Fruit fly (Drosophila melanogaster) whole organism, embryonic: ENCODE results near the gene CG43799.

ENCODE experiments used
- Adf1 ChIP-seq: fragments of 200-800 bp; sonication (Bioruptor generic); IDR thresholded peaks from 2 replicates; pipeline ENCODE4 v1.3.6; 2022; ENCODE audit warnings: missing biosample characterization, missing genetic modification characterization
- Antp ChIP-seq: fragments of 200-800 bp; sonication (Bioruptor generic); optimal IDR thresholded peaks from 3 replicates; lab custom pipeline; 2016; ENCODE audit warnings: missing biosample characterization, missing genetic modification characterization
- Asciz ChIP-seq: fragments of 200-800 bp; sonication (Bioruptor generic); optimal IDR thresholded peaks from 2 replicates; lab custom pipeline; 2017; ENCODE audit warnings: missing biosample characterization, mild to moderate bottlenecking, missing genetic modification characterization, missing genetic modification reagents
- Atf3 ChIP-seq: fragments of 200-800 bp; sonication (Bioruptor generic); optimal IDR thresholded peaks from 3 replicates; lab custom pipeline; 2016; ENCODE audit warnings: missing biosample characterization, missing genetic modification characterization
- CG10462 ChIP-seq: fragments of 200-800 bp; sonication (Bioruptor generic); optimal IDR thresholded peaks from 2 replicates; lab custom pipeline; 2016; ENCODE audit warnings: missing biosample characterization, missing genetic modification characterization
- CG11504 ChIP-seq: fragments of 200-800 bp; sonication (Bioruptor generic); optimal IDR thresholded peaks from 3 replicates; lab custom pipeline; 2019; ENCODE audit warnings: missing biosample characterization, mild to moderate bottlenecking, missing genetic modification characterization, moderate library complexity
- CG11723 ChIP-seq: fragments of 200-800 bp; sonication (Bioruptor generic); optimal IDR thresholded peaks from 2 replicates; lab custom pipeline; 2017; ENCODE audit warnings: missing biosample characterization, mild to moderate bottlenecking, missing genetic modification characterization
- CG12299 ChIP-seq: fragments of 200-800 bp; sonication (Bioruptor generic); optimal IDR thresholded peaks from 2 replicates; lab custom pipeline; 2018; ENCODE audit warnings: missing biosample characterization, mild to moderate bottlenecking, missing genetic modification characterization
- CG14667 ChIP-seq: fragments of 200-800 bp; sonication (Bioruptor generic); IDR thresholded peaks from 2 replicates; pipeline ENCODE4 v1.3.6; 2022; ENCODE audit warnings: missing biosample characterization, missing genetic modification characterization
- CG15073 ChIP-seq: fragments of 200-800 bp; sonication (Bioruptor generic); optimal IDR thresholded peaks from 2 replicates; lab custom pipeline; 2016; ENCODE audit warnings: missing biosample characterization, missing genetic modification characterization
- CG15514 ChIP-seq: fragments of 200-800 bp; sonication (Bioruptor generic); optimal IDR thresholded peaks from 3 replicates; lab custom pipeline; 2017; ENCODE audit warnings: missing biosample characterization, missing genetic modification characterization, mild to moderate bottlenecking, moderate library complexity, missing genetic modification reagents
- CG15696 ChIP-seq: fragments of 200-800 bp; sonication (Bioruptor generic); optimal IDR thresholded peaks from 2 replicates; lab custom pipeline; 2019; ENCODE audit warnings: missing biosample characterization, mild to moderate bottlenecking, missing genetic modification characterization, moderate library complexity
- CG17361 ChIP-seq: fragments of 200-800 bp; sonication (Bioruptor generic); IDR thresholded peaks from 3 replicates; pipeline ENCODE4 v1.3.6; 2022; ENCODE audit warnings: missing biosample characterization, missing genetic modification characterization
- CG17385 ChIP-seq: fragments of 200-800 bp; sonication (Bioruptor generic); optimal IDR thresholded peaks from 3 replicates; lab custom pipeline; 2018; ENCODE audit warnings: missing biosample characterization, mild to moderate bottlenecking, missing genetic modification characterization
- CG18262 ChIP-seq: fragments of 200-800 bp; optimal IDR thresholded peaks from 3 replicates; lab custom pipeline; 2019; ENCODE audit warnings: missing biosample characterization, mild to moderate bottlenecking, missing genetic modification characterization, moderate library complexity
- CG18476 ChIP-seq: fragments of 200-800 bp; sonication (Bioruptor generic); optimal IDR thresholded peaks from 2 replicates; lab custom pipeline; 2016; ENCODE audit warnings: missing biosample characterization, mild to moderate bottlenecking, missing genetic modification characterization
- CG2875 ChIP-seq: fragments of 200-800 bp; sonication (Bioruptor generic); optimal IDR thresholded peaks from 2 replicates; lab custom pipeline; 2017; ENCODE audit warnings: missing biosample characterization, mild to moderate bottlenecking, missing genetic modification characterization, missing genetic modification reagents
- CG2889 ChIP-seq: fragments of 200-800 bp; sonication (Bioruptor generic); IDR thresholded peaks from 3 replicates; pipeline ENCODE4 v1.3.6; 2022; ENCODE audit warnings: missing biosample characterization, missing genetic modification characterization
- CG34422 ChIP-seq: fragments of 200-800 bp; sonication (Bioruptor generic); IDR thresholded peaks from 3 replicates; pipeline ENCODE4 v1.3.6; 2022; ENCODE audit warnings: missing biosample characterization, missing genetic modification characterization
- CG3847 ChIP-seq: fragments of 200-800 bp; sonication (Bioruptor generic); IDR thresholded peaks from 2 replicates; pipeline ENCODE4 v1.3.6; 2022; ENCODE audit warnings: missing biosample characterization, missing genetic modification characterization
- CG42726 ChIP-seq: fragments of 200-800 bp; sonication (Bioruptor generic); IDR thresholded peaks from 2 replicates; pipeline ENCODE4 v1.3.6; 2022; ENCODE audit warnings: missing biosample characterization, missing genetic modification characterization; ENCODE audit not compliant: partially characterized antibody
- CG4404 ChIP-seq: fragments of 200-800 bp; sonication (Bioruptor generic); IDR thresholded peaks from 2 replicates; pipeline ENCODE4 v1.3.6; 2022; ENCODE audit warnings: missing biosample characterization, missing genetic modification characterization
- CG5180 ChIP-seq: fragments of 200-800 bp; sonication (Bioruptor generic); optimal IDR thresholded peaks from 3 replicates; lab custom pipeline; 2017; ENCODE audit warnings: missing biosample characterization, missing genetic modification characterization, mild to moderate bottlenecking, moderate library complexity, missing genetic modification reagents
- CG6791 ChIP-seq: fragments of 200-800 bp; sonication (Bioruptor generic); IDR thresholded peaks from 3 replicates; pipeline ENCODE4 v1.3.6; 2022; ENCODE audit warnings: missing biosample characterization, missing genetic modification characterization; ENCODE audit not compliant: partially characterized antibody
- CG7556 ChIP-seq: fragments of 200-800 bp; sonication (Bioruptor generic); optimal IDR thresholded peaks from 2 replicates; lab custom pipeline; 2017; ENCODE audit warnings: missing biosample characterization, mild to moderate bottlenecking, missing genetic modification characterization
- CG8281 ChIP-seq: fragments of 200-800 bp; sonication (Bioruptor generic); optimal IDR thresholded peaks from 2 replicates; lab custom pipeline; 2018; ENCODE audit warnings: missing biosample characterization, mild to moderate bottlenecking, missing genetic modification characterization, moderate library complexity
- CG9437 ChIP-seq: fragments of 200-800 bp; sonication (Bioruptor generic); optimal IDR thresholded peaks from 2 replicates; lab custom pipeline; 2018; ENCODE audit warnings: missing biosample characterization, mild to moderate bottlenecking, missing genetic modification characterization
- CG9727 ChIP-seq: fragments of 200-800 bp; sonication (Bioruptor generic); optimal IDR thresholded peaks from 3 replicates; lab custom pipeline; 2017; ENCODE audit warnings: missing biosample characterization, mild to moderate bottlenecking, missing genetic modification characterization
- D ChIP-seq, 2 experiments: fragments of 200-800 bp in 1 of 2; fragments of >200 bp in 1 of 2; sonication (Bioruptor generic) in 1 of 2; optimal IDR thresholded peaks; 2 replicates in 1 of 2; 3 replicates in 1 of 2; lab custom pipeline; 2017; ENCODE audit warnings: mild to moderate bottlenecking in 1 of 2, missing biosample characterization in 1 of 2, missing genetic modification characterization in 1 of 2, missing genetic modification reagents in 1 of 2
- Deaf1 ChIP-seq: fragments of 200-800 bp; optimal IDR thresholded peaks from 3 replicates; lab custom pipeline; 2019; ENCODE audit warnings: missing biosample characterization, mild to moderate bottlenecking, missing genetic modification characterization, moderate library complexity
- Fer2 ChIP-seq: fragments of 200-800 bp; sonication (Bioruptor generic); optimal IDR thresholded peaks from 2 replicates; lab custom pipeline; 2018; ENCODE audit warnings: missing biosample characterization, mild to moderate bottlenecking, missing genetic modification characterization, moderate library complexity
- Oli ChIP-seq: fragments of 200-800 bp; sonication (Bioruptor generic); optimal IDR thresholded peaks from 2 replicates; lab custom pipeline; 2018; ENCODE audit warnings: missing biosample characterization, mild to moderate bottlenecking, missing genetic modification characterization, moderate library complexity
- Poxn ChIP-seq: fragments of 200-800 bp; sonication (Bioruptor generic); IDR thresholded peaks from 2 replicates; pipeline ENCODE4 v1.3.6; 2022; ENCODE audit warnings: missing biosample characterization, missing genetic modification characterization
- Sin3A ChIP-seq: fragments of >200 bp; optimal IDR thresholded peaks from 2 replicates; lab custom pipeline; 2018
- Xbp1 ChIP-seq: fragments of 200-800 bp; sonication (Bioruptor generic); optimal IDR thresholded peaks from 3 replicates; lab custom pipeline; 2016; ENCODE audit warnings: missing biosample characterization, mild to moderate bottlenecking, missing genetic modification characterization
- amos ChIP-seq: fragments of 200-800 bp; sonication (Bioruptor generic); IDR thresholded peaks from 2 replicates; pipeline ENCODE4 v1.3.6; 2022; ENCODE audit warnings: missing biosample characterization, missing genetic modification characterization; ENCODE audit not compliant: partially characterized antibody
- chif ChIP-seq, 2 experiments: fragments of 200-800 bp; sonication (Bioruptor generic); optimal IDR thresholded peaks; 3 replicates each; lab custom pipeline; 2016; ENCODE audit warnings: missing biosample characterization in 2 of 2, missing genetic modification characterization in 2 of 2
- dan ChIP-seq: fragments of 200-800 bp; sonication (Bioruptor generic); IDR thresholded peaks from 2 replicates; pipeline ENCODE4 v1.3.6; 2022; ENCODE audit warnings: missing biosample characterization, missing genetic modification characterization
- dmrt99B ChIP-seq: fragments of 200-800 bp; sonication (Bioruptor generic); optimal IDR thresholded peaks from 2 replicates; lab custom pipeline; 2018; ENCODE audit warnings: missing biosample characterization, mild to moderate bottlenecking, missing genetic modification characterization, moderate library complexity
- dpn ChIP-seq, 2 experiments: fragments of 200-800 bp; sonication (Bioruptor generic); optimal IDR thresholded peaks; 3 replicates each; lab custom pipeline; 2016; ENCODE audit warnings: missing biosample characterization in 2 of 2, missing genetic modification characterization in 2 of 2
- dysf ChIP-seq: fragments of 200-800 bp; sonication (Bioruptor generic); IDR thresholded peaks from 3 replicates; pipeline ENCODE4 v1.3.6; 2022; ENCODE audit warnings: missing biosample characterization, missing genetic modification characterization
- eve ChIP-seq, 2 experiments: fragments of >200 bp; optimal IDR thresholded peaks; 2 replicates each; lab custom pipeline; 2017; ENCODE audit warnings: missing biosample characterization in 2 of 2, missing genetic modification characterization in 2 of 2
- fd102C ChIP-seq: fragments of 200-800 bp; sonication (Bioruptor generic); optimal IDR thresholded peaks from 2 replicates; lab custom pipeline; 2018; ENCODE audit warnings: missing biosample characterization, mild to moderate bottlenecking, missing genetic modification characterization, moderate library complexity
- hb ChIP-seq: fragments of 200-800 bp; sonication (Bioruptor generic); IDR thresholded peaks from 3 replicates; pipeline ENCODE4 v1.3.6; 2022; ENCODE audit warnings: missing biosample characterization, missing genetic modification characterization; ENCODE audit not compliant: partially characterized antibody
- inv ChIP-seq: fragments of 200-800 bp; sonication (Bioruptor generic); IDR thresholded peaks from 2 replicates; pipeline ENCODE4 v1.3.6; 2022; ENCODE audit warnings: missing biosample characterization, missing genetic modification characterization; ENCODE audit not compliant: partially characterized antibody
- kay ChIP-seq: fragments of 200-800 bp; sonication (Bioruptor generic); optimal IDR thresholded peaks from 2 replicates; lab custom pipeline; 2016; ENCODE audit warnings: missing biosample characterization, missing genetic modification characterization
- lbe ChIP-seq: fragments of 200-800 bp; sonication (Bioruptor generic); optimal IDR thresholded peaks from 2 replicates; lab custom pipeline; 2016; ENCODE audit warnings: missing biosample characterization, mild to moderate bottlenecking, missing genetic modification characterization
- nerfin-1 ChIP-seq: fragments of 200-800 bp; sonication (Bioruptor generic); optimal IDR thresholded peaks from 3 replicates; lab custom pipeline; 2019; ENCODE audit warnings: missing biosample characterization, mild to moderate bottlenecking, missing genetic modification characterization, moderate library complexity
- sens ChIP-seq: fragments of 200-800 bp; sonication (Bioruptor generic); peaks from one replicate; lab custom pipeline; 2016; ENCODE audit warnings: missing biosample characterization, missing genetic modification characterization
- tio ChIP-seq: fragments of 200-800 bp; sonication (Bioruptor generic); optimal IDR thresholded peaks from 2 replicates; lab custom pipeline; 2017; ENCODE audit warnings: missing biosample characterization, missing genetic modification characterization, inconsistent platforms

Gene CG43799

DNA sequence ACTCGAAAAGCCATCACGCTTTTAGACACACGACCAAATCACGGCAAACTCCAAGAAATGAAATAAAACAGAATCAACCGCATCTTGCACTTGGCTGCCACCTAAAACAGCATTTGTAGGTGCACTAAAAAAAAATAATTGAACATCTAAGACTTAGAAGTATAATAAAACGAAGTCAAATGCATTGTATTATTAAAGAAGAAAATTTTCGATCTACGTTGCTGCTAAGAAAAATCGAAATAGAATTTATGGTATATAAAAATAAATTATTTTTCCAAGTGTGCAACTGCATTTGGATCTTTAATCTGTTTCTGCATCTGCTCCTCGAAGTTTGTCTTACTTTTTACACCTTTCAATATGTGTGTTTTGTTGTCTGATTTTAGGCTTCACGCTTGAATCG, 42.7 kb downstream of the CG43799 start (continued):
- TF ChIP-seq chif (GFP tag; optimal IDR thresholded peaks at IDR 0.05; lab: Kevin White, UChicago): peak in 1 of 2 experiments; percentile 51
- TF ChIP-seq CG14667: no peak
- no peak for TF ChIP-seq dan
- peak; percentile 60 for TF ChIP-seq CG2875 (GFP tag; lab: Kevin White, UChicago)
- TF ChIP-seq CG7556 (GFP tag; lab: Kevin White, UChicago): peak; percentile 38
- TF ChIP-seq CG9437 (GFP tag; lab: Kevin White, UChicago): no peak
- no peak for TF ChIP-seq CG5180
- no peak for TF ChIP-seq lbe (GFP tag; lab: Kevin White, UChicago)
- no peak for TF ChIP-seq CG2889 (GFP tag; lab: Robert Waterston, UW)
- no peak for TF ChIP-seq D (optimal IDR thresholded peaks at IDR 0.05; lab: Kevin White, UChicago)
- peak; percentile 52 for TF ChIP-seq D (GFP tag; optimal IDR thresholded peaks at IDR 0.05; lab: Kevin White, UChicago)
- TF ChIP-seq sens (GFP tag; lab: Kevin White, UChicago): peak; percentile 88
- peak; percentile 38; the same call in 1 of the 2 replicates for TF ChIP-seq CG4404 (GFP tag; lab: Robert Waterston, UW)
- TF ChIP-seq hb: no peak
- no peak for TF ChIP-seq Sin3A
- peak; percentile 17 for TF ChIP-seq tio (GFP tag; lab: Kevin White, UChicago)
- no peak for TF ChIP-seq CG6791 (GFP tag; lab: Robert Waterston, UW)
- peak; percentile 62 for TF ChIP-seq dmrt99B (tag; lab: Kevin White, UChicago)
- TF ChIP-seq eve (GFP tag; optimal IDR thresholded peaks at IDR 0.05; lab: Kevin White, UChicago): peak in 1 of 2 experiments; percentile 53
- peak; percentile 57 for TF ChIP-seq Xbp1
- TF ChIP-seq inv (GFP tag; lab: Robert Waterston, UW): no peak
- TF ChIP-seq nerfin-1: no peak
- TF ChIP-seq fd102C (GFP tag; lab: Kevin White, UChicago): peak; percentile 10
- TF ChIP-seq CG3847 (GFP tag; lab: Robert Waterston, UW): no peak
- TF ChIP-seq Oli (tag; lab: Kevin White, UChicago): peak; percentile 50
- TF ChIP-seq CG17361 (GFP tag; lab: Robert Waterston, UW): peak; percentile 71; the same call in 2 of the 3 replicates
- no peak for TF ChIP-seq CG8281
- no peak for TF ChIP-seq amos (GFP tag; lab: Robert Waterston, UW)
- TF ChIP-seq CG18262 (tag; lab: Kevin White, UChicago): peak; percentile 83
- no peak for TF ChIP-seq Adf1 (GFP tag; lab: Robert Waterston, UW)
- TF ChIP-seq CG9727: peak; percentile 58
- no peak for TF ChIP-seq CG12299 (tag; lab: Kevin White, UChicago)
- no peak for TF ChIP-seq CG10462 (GFP tag; lab: Kevin White, UChicago)
- no peak for TF ChIP-seq Poxn (GFP tag; lab: Robert Waterston, UW)
- TF ChIP-seq CG11504 (tag; lab: Kevin White, UChicago): peak; percentile 58
- peak; percentile 40 for TF ChIP-seq CG18476 (GFP tag; lab: Kevin White, UChicago)
- peak; percentile 10 to 25 for TF ChIP-seq dpn (GFP tag; optimal IDR thresholded peaks at IDR 0.05; lab: Kevin White, UChicago)
- TF ChIP-seq CG11723 (GFP tag; lab: Kevin White, UChicago): no peak
- no peak for TF ChIP-seq CG15073
- no peak for TF ChIP-seq kay (GFP tag; lab: Kevin White, UChicago)
- peak; percentile 4 for TF ChIP-seq Deaf1 (tag; lab: Kevin White, UChicago)
- TF ChIP-seq CG17385 (GFP tag; lab: Kevin White, UChicago): peak; percentile 16
- TF ChIP-seq CG15514 (GFP tag; lab: Kevin White, UChicago): no peak
- peak; percentile 59 for TF ChIP-seq CG15696
- TF ChIP-seq Antp (GFP tag; lab: Kevin White, UChicago): no peak
- peak; percentile 23; the same call in 1 of the 3 replicates for TF ChIP-seq CG34422 (GFP tag; lab: Robert Waterston, UW)
- no peak for TF ChIP-seq Fer2
- no peak for TF ChIP-seq CG42726 (GFP tag; lab: Robert Waterston, UW)
- TF ChIP-seq Asciz: peak; percentile 55
- TF ChIP-seq Atf3 (GFP tag; lab: Kevin White, UChicago): no peak
- no peak for TF ChIP-seq dysf (GFP tag; lab: Robert Waterston, UW)
